Worm (Caenorhabditis elegans) whole organism, late embryonic: Measurements from ENCODE around the gene F08F3.10.

Source experiments
- T23F11.4 ChIP-seq: fragments of 200-800 bp; sonication (Bioruptor generic); optimal IDR thresholded peaks from 2 replicates; lab custom pipeline; 2018; ENCODE audit warnings: mild to moderate bottlenecking, missing genetic modification characterization, missing compliant biosample characterization
- eyg-1 ChIP-seq: sonication (generic microtip); optimal IDR thresholded peaks from 2 replicates; lab custom pipeline; 2016; ENCODE audit warnings: missing genotype, missing genetic modification characterization, missing compliant biosample characterization
- fkh-6 ChIP-seq: sonication (generic microtip); optimal IDR thresholded peaks from 2 replicates; lab custom pipeline; 2016; ENCODE audit warnings: missing genetic modification characterization, missing compliant biosample characterization
- nhr-11 ChIP-seq: fragments of 150-350 bp; optimal IDR thresholded peaks from 2 replicates; lab custom pipeline; 2014; ENCODE audit warnings: missing biosample characterization, missing genetic modification characterization
- pat-9 ChIP-seq: fragments of 200-800 bp; sonication (Bioruptor generic); optimal IDR thresholded peaks from 2 replicates; lab custom pipeline; 2018; ENCODE audit warnings: mild to moderate bottlenecking, missing genetic modification characterization, moderate library complexity, missing compliant biosample characterization
- unc-3 ChIP-seq, 2 experiments: fragments of 200-800 bp in 1 of 2; sonication (Bioruptor generic) in 1 of 2; sonication (generic microtip) in 1 of 2; conservative IDR thresholded peaks in 1 of 2; optimal IDR thresholded peaks in 1 of 2; 2 replicates each; pipeline versions ENCODE4 v1.3.6 to Lab custom; 2016 to 2022; ENCODE audit warnings: missing compliant biosample characterization in 2 of 2, missing genetic modification characterization in 2 of 2, missing genetic modification reagents in 1 of 2

F08F3.10 gene

DNA sequence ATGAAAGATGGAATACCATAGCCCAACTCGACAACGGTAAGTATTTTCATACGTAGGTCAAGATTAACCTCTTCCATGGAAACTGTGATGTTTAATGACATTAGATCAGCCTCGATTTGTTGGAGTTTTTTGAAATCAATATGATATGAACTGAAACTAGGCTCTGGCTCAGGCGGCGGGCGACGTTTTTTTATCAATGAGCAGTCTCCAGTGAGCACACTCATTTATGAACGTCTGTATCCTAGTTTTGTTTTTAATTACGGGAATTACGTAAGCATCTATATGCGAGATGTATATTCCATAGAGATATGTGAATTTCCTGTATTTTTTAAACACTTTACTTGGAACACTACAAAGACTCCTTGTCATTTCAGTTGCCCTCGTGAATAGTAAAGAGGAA, 49.7 kb downstream of the F08F3.10 start, which contains the start of gene srg-67:
TSS of gene srg-67 (minus strand) at position 101 of the 400 bp plus-strand sequence.
- TF ChIP-seq nhr-11, result no peak
- no peak for TF ChIP-seq eyg-1
- TF ChIP-seq unc-3 (GFP tag; conservative IDR thresholded peaks at IDR 0.05; lab: Robert Waterston, UW), result no peak
- no peak for TF ChIP-seq unc-3 (tag; optimal IDR thresholded peaks at IDR 0.05; lab: Kevin White, UChicago)
- no peak for TF ChIP-seq T23F11.4 (GFP tag; lab: Kevin White, UChicago)
- TF ChIP-seq fkh-6, result no peak
- no peak for TF ChIP-seq pat-9 (tag; lab: Kevin White, UChicago)
- TF ChIP-seq, all 69 proteins: peak for 0
